Comparison of ENCODE assay signal across 5 worm cellular contexts in genomic region chrV:11082475-11082874, ce11.
A peak's percentile ranks its signal among the peaks of the same experiment; 100 is the strongest.
TF ChIP-seq lines count a peak whose summit lies in the region.

No protein-coding gene starts in this region.

TF ChIP-seq in whole organism, L1 larva, 84 proteins besides CTCF, POLR2A, EP300 and RAD21 (continued from another document and continues in another):
- TF ChIP-seq efl-1 (optimal IDR thresholded peaks at IDR 0.05; lab: Kevin White, UChicago), result peak; percentile 25 to 39
- TF ChIP-seq efl-1 (GFP tag; optimal IDR thresholded peaks at IDR 0.05 in 1 of 2; lab: Kevin White, UChicago), result peak in 1 of 2 experiments; percentile 81
- peak; percentile 37 for TF ChIP-seq xbp-1 (tag; optimal IDR thresholded peaks at IDR 0.05; lab: Kevin White, UChicago)
- TF ChIP-seq hlh-4 (tag; optimal IDR thresholded peaks at IDR 0.05; lab: Kevin White, UChicago), result no peak
- no peak for TF ChIP-seq lin-15B (tag; optimal IDR thresholded peaks at IDR 0.05; lab: Kevin White, UChicago)
- no peak for TF ChIP-seq tlp-1 (tag; optimal IDR thresholded peaks at IDR 0.05; lab: Kevin White, UChicago)
- no peak for TF ChIP-seq ces-1 (GFP tag; optimal IDR thresholded peaks at IDR 0.05; lab: Kevin White, UChicago)
- no peak for TF ChIP-seq ceh-63 (GFP tag; optimal IDR thresholded peaks at IDR 0.05; lab: Kevin White, UChicago)
- TF ChIP-seq fos-1 (tag; optimal IDR thresholded peaks at IDR 0.05; lab: Kevin White, UChicago), result peak; percentile 12
- TF ChIP-seq nhr-19 (GFP tag; conservative IDR thresholded peaks at IDR 0.05; lab: Robert Waterston, UW), result peak; percentile 84
- TF ChIP-seq unc-62 (GFP tag; optimal IDR thresholded peaks at IDR 0.05; lab: Kevin White, UChicago), result no peak
- peak; percentile 49 for TF ChIP-seq irx-1 (tag; optimal IDR thresholded peaks at IDR 0.05; lab: Kevin White, UChicago)
- no peak for TF ChIP-seq efl-3 (GFP tag; optimal IDR thresholded peaks at IDR 0.05; lab: Kevin White, UChicago)
- TF ChIP-seq unc-30 (tag; optimal IDR thresholded peaks at IDR 0.05; lab: Kevin White, UChicago), result no peak
- TF ChIP-seq lin-39 (tag; optimal IDR thresholded peaks at IDR 0.05; lab: Kevin White, UChicago), result peak; percentile 23
- no peak for TF ChIP-seq dpl-1 (GFP tag; optimal IDR thresholded peaks at IDR 0.05; lab: Kevin White, UChicago)
- no peak for TF ChIP-seq nhr-237 (tag; optimal IDR thresholded peaks at IDR 0.05; lab: Kevin White, UChicago)
- TF ChIP-seq pqm-1 (tag; optimal IDR thresholded peaks at IDR 0.05; lab: Kevin White, UChicago), result no peak
- no peak for TF ChIP-seq blmp-1 (tag; optimal IDR thresholded peaks at IDR 0.05; lab: Kevin White, UChicago)
- peak; percentile 40 for TF ChIP-seq pag-3 (tag; optimal IDR thresholded peaks at IDR 0.05; lab: Kevin White, UChicago; ENCODE audit: borderline replicate concordance, insufficient read depth)
- TF ChIP-seq ztf-11 (tag; optimal IDR thresholded peaks at IDR 0.05; lab: Kevin White, UChicago), result no peak
- peak; percentile 96 for TF ChIP-seq aly-2 (tag; optimal IDR thresholded peaks at IDR 0.05; lab: Kevin White, UChicago)
- TF ChIP-seq snu-23 (GFP tag; optimal IDR thresholded peaks at IDR 0.05; lab: Kevin White, UChicago), result peak; percentile 76
- TF ChIP-seq hlh-17 (GFP tag; optimal IDR thresholded peaks at IDR 0.05; lab: Kevin White, UChicago; ENCODE audit: borderline replicate concordance), result no peak
- no peak for TF ChIP-seq nhr-28 (tag; optimal IDR thresholded peaks at IDR 0.05; lab: Kevin White, UChicago)
- TF ChIP-seq ets-5 (GFP tag; IDR thresholded peaks at IDR 0.05; lab: Robert Waterston, UW), result no peak

TF ChIP-seq in whole organism, L2 larva, 48 proteins besides CTCF, POLR2A, EP300 and RAD21 (continued from another document):
- TF ChIP-seq sma-3 (GFP tag; optimal IDR thresholded peaks at IDR 0.05; lab: Kevin White, UChicago) (peak; percentile 73), ztf-4 (tag; optimal IDR thresholded peaks at IDR 0.05; lab: Kevin White, UChicago) (peak; percentile 79), sem-4 (tag; optimal IDR thresholded peaks at IDR 0.05; lab: Kevin White, UChicago) (peak; percentile 33), ama-1 (optimal IDR thresholded peaks at IDR 0.05; lab: Kevin White, UChicago) (peak; percentile 38), nhr-23 (tag; optimal IDR thresholded peaks at IDR 0.05; lab: Kevin White, UChicago) (no peak), lin-39 (tag; optimal IDR thresholded peaks at IDR 0.05; lab: Kevin White, UChicago) (no peak), C34F6.9 (tag; optimal IDR thresholded peaks at IDR 0.05; lab: Kevin White, UChicago) (peak; percentile 14)

TF ChIP-seq in whole organism, L3 larva, 47 proteins besides CTCF, POLR2A, EP300 and RAD21 (continued from another document):
- TF ChIP-seq mdl-1 (tag; optimal IDR thresholded peaks at IDR 0.05; lab: Kevin White, UChicago) (no peak), lsy-12 (tag; optimal IDR thresholded peaks at IDR 0.05; lab: Kevin White, UChicago) (no peak), egl-27 (tag; optimal IDR thresholded peaks at IDR 0.05; lab: Kevin White, UChicago) (no peak), nhr-237 (tag; optimal IDR thresholded peaks at IDR 0.05; lab: Kevin White, UChicago) (no peak), elt-2 (tag; optimal IDR thresholded peaks at IDR 0.05; lab: Kevin White, UChicago) (no peak), ztf-11 (tag; optimal IDR thresholded peaks at IDR 0.05; lab: Kevin White, UChicago) (no peak), ceh-28 (tag; optimal IDR thresholded peaks at IDR 0.05; lab: Kevin White, UChicago) (peak; percentile 1), unc-39 (tag; optimal IDR thresholded peaks at IDR 0.05; lab: Kevin White, UChicago) (no peak), nhr-43 (tag; optimal IDR thresholded peaks at IDR 0.05; lab: Kevin White, UChicago; ENCODE audit: poor library complexity, severe bottlenecking) (no peak), fkh-2 (tag; optimal IDR thresholded peaks at IDR 0.05; lab: Kevin White, UChicago) (no peak), nhr-12 (tag; optimal IDR thresholded peaks at IDR 0.05; lab: Kevin White, UChicago) (no peak), lin-15B (tag; optimal IDR thresholded peaks at IDR 0.05; lab: Kevin White, UChicago) (peak; percentile 7), pha-4 (tag; optimal IDR thresholded peaks at IDR 0.05; lab: Kevin White, UChicago) (peak; percentile 36), nfya-1 (tag; optimal IDR thresholded peaks at IDR 0.05; lab: Kevin White, UChicago; ENCODE audit: insufficient read depth) (peak; percentile 12), nhr-28 (tag; optimal IDR thresholded peaks at IDR 0.05; lab: Kevin White, UChicago) (no peak), sea-2 (GFP tag; optimal IDR thresholded peaks at IDR 0.05; lab: Kevin White, UChicago) (no peak), elt-3 (tag; optimal IDR thresholded peaks at IDR 0.05; lab: Kevin White, UChicago) (no peak), tbx-2 (tag; optimal IDR thresholded peaks at IDR 0.05; lab: Kevin White, UChicago) (peak; percentile 17), fos-1 (tag; optimal IDR thresholded peaks at IDR 0.05; lab: Kevin White, UChicago) (no peak), hmg-11 (tag; optimal IDR thresholded peaks at IDR 0.05; lab: Kevin White, UChicago) (no peak), ceh-16 (tag; optimal IDR thresholded peaks at IDR 0.05; lab: Kevin White, UChicago) (no peak), unc-62 (GFP tag; optimal IDR thresholded peaks at IDR 0.05; lab: Kevin White, UChicago) (no peak)

TF ChIP-seq in whole organism, L4 larva, 104 proteins besides CTCF, POLR2A, EP300 and RAD21 (continued from another document):
- TF ChIP-seq dmd-8 (GFP tag; IDR thresholded peaks at IDR 0.05; lab: Robert Waterston, UW) (0 out of 2 replicates have a peak, but pooled peaks have one; percentile 9), sdz-12 (GFP tag; optimal IDR thresholded peaks at IDR 0.05; lab: Kevin White, UChicago) (peak; percentile 21), unc-62 (GFP tag; optimal IDR thresholded peaks at IDR 0.05 in 1 of 2; lab: Kevin White, UChicago) (peak in 1 of 2 experiments; percentile 94), unc-62 (tag; optimal IDR thresholded peaks at IDR 0.05; lab: Kevin White, UChicago) (no peak), lin-38 (GFP tag; IDR thresholded peaks at IDR 0.05; lab: Robert Waterston, UW) (0 out of 2 replicates have a peak, but pooled peaks have one; percentile 7), madf-9 (GFP tag; conservative IDR thresholded peaks at IDR 0.05; lab: Robert Waterston, UW) (no peak), dmd-6 (GFP tag; IDR thresholded peaks at IDR 0.05; lab: Robert Waterston, UW) (peak; percentile 32; the same call in 1 of the 2 replicates), set-16 (GFP tag; IDR thresholded peaks at IDR 0.05; lab: Robert Waterston, UW) (no peak), nhr-28 (tag; optimal IDR thresholded peaks at IDR 0.05; lab: Kevin White, UChicago) (peak; percentile 32), ces-1 (GFP tag; optimal IDR thresholded peaks at IDR 0.05; lab: Kevin White, UChicago) (no peak), F37D6.2 (tag; optimal IDR thresholded peaks at IDR 0.05; lab: Kevin White, UChicago) (no peak), dve-1 (tag; optimal IDR thresholded peaks at IDR 0.05; lab: Kevin White, UChicago; ENCODE audit: insufficient read depth) (peak; percentile 11), T26A8.4 (GFP tag; IDR thresholded peaks at IDR 0.05; lab: Robert Waterston, UW) (peak; percentile 58), nhr-11 (tag; optimal IDR thresholded peaks at IDR 0.05; lab: Kevin White, UChicago) (peak; percentile 73), tra-1 (GFP tag; IDR thresholded peaks at IDR 0.05; lab: Robert Waterston, UW) (0 out of 2 replicates have a peak, but pooled peaks have one; percentile 48)

TF ChIP-seq in whole organism, late embryonic, 69 proteins besides CTCF, POLR2A, EP300 and RAD21 (continued from another document):
- peak; percentile 67 for TF ChIP-seq tbx-2 (tag; optimal IDR thresholded peaks at IDR 0.05; lab: Kevin White, UChicago)
- TF ChIP-seq ceh-18 (tag; optimal IDR thresholded peaks at IDR 0.05; lab: Kevin White, UChicago), result peak; percentile 94
